Worm (Caenorhabditis elegans) whole organism, young adult: Measurements from ENCODE around the gene F55G1.7.

Source experiments
- B0019.2 ChIP-seq: fragments of 200-800 bp; sonication (Bioruptor generic); conservative IDR thresholded peaks from 2 replicates; pipeline ENCODE4 v1.3.6; 2022; ENCODE audit warnings: missing genetic modification reagents, missing genetic modification characterization, missing compliant biosample characterization
- B0035.1 ChIP-seq: sonication (generic microtip); optimal IDR thresholded peaks from 2 replicates; lab custom pipeline; 2016; ENCODE audit warnings: missing genetic modification characterization, mild to moderate bottlenecking, missing compliant biosample characterization, missing genotype, missing genetic modification reagents
- B0261.1 ChIP-seq: sonication (generic microtip); optimal IDR thresholded peaks from 2 replicates; lab custom pipeline; 2016; ENCODE audit warnings: mild to moderate bottlenecking, missing genetic modification characterization, moderate library complexity, missing compliant biosample characterization
- F10E7.11 ChIP-seq: sonication (generic microtip); optimal IDR thresholded peaks from 2 replicates; lab custom pipeline; 2017; ENCODE audit warnings: mild to moderate bottlenecking, missing genetic modification characterization, moderate library complexity, missing compliant biosample characterization
- F22D6.2 ChIP-seq: sonication (generic microtip); optimal IDR thresholded peaks from 2 replicates; lab custom pipeline; 2016; ENCODE audit warnings: mild to moderate bottlenecking, missing genetic modification characterization, missing compliant biosample characterization
- F37B4.10 ChIP-seq: fragments of 200-800 bp; sonication (Bioruptor generic); IDR thresholded peaks from 2 replicates; pipeline ENCODE4 v1.3.6; 2022; ENCODE audit warnings: missing genetic modification characterization, missing compliant biosample characterization
- K11D2.4 ChIP-seq: fragments of 200-800 bp; sonication (Bioruptor generic); IDR thresholded peaks from 2 replicates; pipeline ENCODE4 v1.3.6; 2022; ENCODE audit warnings: missing genetic modification reagents, missing genetic modification characterization, missing compliant biosample characterization
- K12H6.12 ChIP-seq: fragments of 200-800 bp; sonication (Bioruptor generic); optimal IDR thresholded peaks from 2 replicates; lab custom pipeline; 2018; ENCODE audit warnings: mild to moderate bottlenecking, missing genetic modification characterization, missing compliant biosample characterization
- Y53F4B.3 ChIP-seq: fragments of 200-800 bp; sonication (Bioruptor generic); IDR thresholded peaks from 2 replicates; pipeline ENCODE4 v1.3.6; 2022; ENCODE audit warnings: missing genetic modification reagents, missing genetic modification characterization, missing compliant biosample characterization
- Y56A3A.18 ChIP-seq: fragments of 200-800 bp; sonication (Bioruptor generic); IDR thresholded peaks from 2 replicates; pipeline ENCODE4 v1.3.6; 2022; ENCODE audit warnings: missing genetic modification reagents, missing genetic modification characterization, missing compliant biosample characterization
- Y67H2A.10 ChIP-seq: fragments of 200-800 bp; sonication (Bioruptor generic); conservative IDR thresholded peaks from 2 replicates; pipeline ENCODE4 v1.3.6; 2022; ENCODE audit warnings: missing genetic modification reagents, missing genetic modification characterization, missing compliant biosample characterization
- Y79H2A.3 ChIP-seq: fragments of 200-800 bp; sonication (Bioruptor generic); conservative IDR thresholded peaks from 2 replicates; pipeline ENCODE4 v1.3.6; 2022; ENCODE audit warnings: missing genetic modification reagents, missing genetic modification characterization, missing compliant biosample characterization
- akir-1 ChIP-seq: fragments of 200-800 bp; sonication (Bioruptor generic); optimal IDR thresholded peaks from 2 replicates; lab custom pipeline; 2018; ENCODE audit warnings: mild to moderate bottlenecking, missing genetic modification characterization, moderate library complexity, missing compliant biosample characterization
- ama-1 ChIP-seq, 3 experiments: fragments of 150-350 bp in 1 of 3; sonication (generic microtip) in 2 of 3; optimal IDR thresholded peaks; 2 replicates each; lab custom pipeline; 2014 to 2018; ENCODE audit warnings: missing biosample characterization in 2 of 3, missing genetic modification characterization in 2 of 3, missing genetic modification reagents in 2 of 3
- aptf-2 ChIP-seq: fragments of 200-800 bp; sonication (Bioruptor generic); conservative IDR thresholded peaks from 2 replicates; pipeline ENCODE4 v1.3.6; 2022; ENCODE audit warnings: missing genetic modification reagents, missing genetic modification characterization, missing compliant biosample characterization
- aptf-3 ChIP-seq: fragments of 200-800 bp; sonication (Bioruptor generic); IDR thresholded peaks from 2 replicates; pipeline ENCODE4 v1.3.6; 2022; ENCODE audit warnings: missing genetic modification characterization, missing compliant biosample characterization
- athp-1 ChIP-seq: sonication (generic microtip); optimal IDR thresholded peaks from 2 replicates; lab custom pipeline; 2017; ENCODE audit warnings: mild to moderate bottlenecking, missing genetic modification characterization, missing compliant biosample characterization
- attf-6 ChIP-seq: fragments of 200-800 bp; sonication (Bioruptor generic); IDR thresholded peaks from 2 replicates; pipeline ENCODE4 v1.3.6; 2022; ENCODE audit warnings: missing genetic modification reagents, missing genetic modification characterization, missing compliant biosample characterization
- bed-1 ChIP-seq: fragments of 200-800 bp; sonication (Bioruptor generic); IDR thresholded peaks from 2 replicates; pipeline ENCODE4 v1.3.6; 2022; ENCODE audit warnings: missing genetic modification reagents, missing genetic modification characterization, missing compliant biosample characterization
- ccch-3 ChIP-seq: fragments of 200-800 bp; sonication (Bioruptor generic); optimal IDR thresholded peaks from 2 replicates; lab custom pipeline; 2018; ENCODE audit warnings: mild to moderate bottlenecking, missing genetic modification characterization, missing compliant biosample characterization
- cebp-2 ChIP-seq: fragments of 200-800 bp; sonication (Bioruptor generic); IDR thresholded peaks from 2 replicates; pipeline ENCODE4 v1.3.6; 2022; ENCODE audit warnings: missing genetic modification characterization, missing compliant biosample characterization
- ceh-40 ChIP-seq: fragments of 200-800 bp; sonication (Bioruptor generic); IDR thresholded peaks from 2 replicates; pipeline ENCODE4 v1.3.6; 2022; ENCODE audit warnings: missing genetic modification characterization, missing compliant biosample characterization
- egl-18 ChIP-seq: fragments of 200-800 bp; sonication (Bioruptor generic); IDR thresholded peaks from 2 replicates; pipeline ENCODE4 v1.3.6; 2022; ENCODE audit warnings: missing genetic modification reagents, missing genetic modification characterization, missing compliant biosample characterization
- ekl-4 ChIP-seq: fragments of 200-800 bp; sonication (Bioruptor generic); IDR thresholded peaks from 2 replicates; pipeline ENCODE4 v1.3.6; 2022; ENCODE audit warnings: missing genetic modification reagents, missing genetic modification characterization, missing compliant biosample characterization
- him-1 ChIP-seq: sonication (generic microtip); optimal IDR thresholded peaks from 2 replicates; lab custom pipeline; 2016; ENCODE audit warnings: missing genotype, missing genetic modification reagents, missing genetic modification characterization, missing compliant biosample characterization
- hmg-20 ChIP-seq: fragments of 200-800 bp; sonication (Bioruptor generic); IDR thresholded peaks from 2 replicates; pipeline ENCODE4 v1.3.6; 2022; ENCODE audit warnings: missing genetic modification reagents, missing genetic modification characterization, missing compliant biosample characterization
- let-526 ChIP-seq: fragments of 200-800 bp; sonication (Bioruptor generic); IDR thresholded peaks from 2 replicates; pipeline ENCODE4 v1.3.6; 2022; ENCODE audit warnings: missing genetic modification reagents, missing genetic modification characterization, missing compliant biosample characterization
- let-607 ChIP-seq, 2 experiments: fragments of 200-800 bp in 1 of 2; sonication (Bioruptor generic) in 1 of 2; sonication (generic microtip) in 1 of 2; optimal IDR thresholded peaks; 2 replicates each; lab custom pipeline; 2016 to 2018; ENCODE audit warnings: mild to moderate bottlenecking in 2 of 2, missing compliant biosample characterization in 2 of 2, missing genetic modification characterization in 2 of 2, moderate library complexity in 2 of 2, missing genotype in 1 of 2
- lir-1 ChIP-seq: fragments of 200-800 bp; sonication (Bioruptor generic); conservative IDR thresholded peaks from 2 replicates; pipeline ENCODE4 v1.3.6; 2022; ENCODE audit warnings: missing genetic modification reagents, missing genetic modification characterization, missing compliant biosample characterization
- lsl-1 ChIP-seq: fragments of 200-800 bp; sonication (Bioruptor generic); optimal IDR thresholded peaks from 2 replicates; lab custom pipeline; 2018; ENCODE audit warnings: mild to moderate bottlenecking, missing genetic modification characterization, moderate library complexity, missing compliant biosample characterization
- madf-3 ChIP-seq: fragments of 200-800 bp; sonication (Bioruptor generic); IDR thresholded peaks from 2 replicates; pipeline ENCODE4 v1.3.6; 2022; ENCODE audit warnings: missing genetic modification reagents, missing genetic modification characterization, missing compliant biosample characterization
- mcd-1 ChIP-seq: fragments of 200-800 bp; sonication (Bioruptor generic); IDR thresholded peaks from 2 replicates; pipeline ENCODE4 v1.3.6; 2022; ENCODE audit warnings: missing genetic modification reagents, missing genetic modification characterization, missing compliant biosample characterization
- mes-4 ChIP-seq: sonication (generic microtip); optimal IDR thresholded peaks from 2 replicates; lab custom pipeline; 2016; ENCODE audit warnings: missing genotype, missing genetic modification characterization, missing compliant biosample characterization
- nfya-2 ChIP-seq: fragments of 200-800 bp; sonication (Bioruptor generic); IDR thresholded peaks from 2 replicates; pipeline ENCODE4 v1.3.6; 2022; ENCODE audit warnings: missing genetic modification reagents, missing genetic modification characterization, missing compliant biosample characterization
- nhr-120 ChIP-seq: fragments of 200-800 bp; sonication (Bioruptor generic); IDR thresholded peaks from 2 replicates; pipeline ENCODE4 v1.3.6; 2022; ENCODE audit warnings: missing genetic modification characterization, missing compliant biosample characterization
- nhr-179 ChIP-seq: sonication (generic microtip); optimal IDR thresholded peaks from 2 replicates; lab custom pipeline; 2016; ENCODE audit warnings: mild to moderate bottlenecking, missing genetic modification characterization, missing compliant biosample characterization
- nhr-80 ChIP-seq: sonication (generic microtip); optimal IDR thresholded peaks from 2 replicates; lab custom pipeline; 2016; ENCODE audit warnings: missing genetic modification characterization, missing compliant biosample characterization
- pha-4 ChIP-seq: fragments of 150-350 bp; sonication (generic microtip); optimal IDR thresholded peaks from 2 replicates; lab custom pipeline; 2014; ENCODE audit warnings: missing biosample characterization, missing genetic modification reagents, missing genetic modification characterization
- rcor-1 ChIP-seq: fragments of 200-800 bp; sonication (Bioruptor generic); IDR thresholded peaks from 2 replicates; pipeline ENCODE4 v1.3.6; 2022; ENCODE audit warnings: missing genetic modification reagents, missing genetic modification characterization, missing compliant biosample characterization
- rec-8 ChIP-seq, 2 experiments: sonication (generic microtip); optimal IDR thresholded peaks; 2 replicates each; lab custom pipeline; 2016; ENCODE audit warnings: mild to moderate bottlenecking in 2 of 2, missing genetic modification characterization in 2 of 2, missing genetic modification reagents in 2 of 2, missing genotype in 2 of 2, missing biosample characterization in 1 of 2, missing compliant biosample characterization in 1 of 2, moderate library complexity in 1 of 2
- repo-1 ChIP-seq: sonication (generic microtip); optimal IDR thresholded peaks from 2 replicates; lab custom pipeline; 2017; ENCODE audit warnings: mild to moderate bottlenecking, missing genetic modification characterization, missing compliant biosample characterization
- sptf-2 ChIP-seq: fragments of 200-800 bp; sonication (Bioruptor generic); optimal IDR thresholded peaks from 2 replicates; lab custom pipeline; 2018; ENCODE audit warnings: mild to moderate bottlenecking, missing genetic modification characterization, missing compliant biosample characterization
- tbp1 ChIP-seq: fragments of 200-800 bp; sonication (Bioruptor generic); optimal IDR thresholded peaks from 2 replicates; lab custom pipeline; 2018; ENCODE audit warnings: mild to moderate bottlenecking, missing genetic modification characterization, missing compliant biosample characterization
- tbx-9 ChIP-seq: sonication (generic microtip); optimal IDR thresholded peaks from 2 replicates; lab custom pipeline; 2016; ENCODE audit warnings: borderline replicate concordance, missing genetic modification characterization, inconsistent platforms, missing compliant biosample characterization
- unc-130 ChIP-seq: sonication (generic microtip); optimal IDR thresholded peaks from 2 replicates; lab custom pipeline; 2016; ENCODE audit warnings: missing genetic modification reagents, missing genetic modification characterization, missing compliant biosample characterization
- zim-3 ChIP-seq: sonication (generic microtip); optimal IDR thresholded peaks from 2 replicates; lab custom pipeline; 2017; ENCODE audit warnings: mild to moderate bottlenecking, missing genetic modification characterization, moderate library complexity, missing compliant biosample characterization
- ztf-28 ChIP-seq: fragments of 200-800 bp; sonication (Bioruptor generic); IDR thresholded peaks from 2 replicates; pipeline ENCODE4 v1.3.6; 2022; ENCODE audit warnings: missing genetic modification reagents, missing genetic modification characterization, missing compliant biosample characterization

The F55G1.7 gene

ce11 chrIV:7505866-7506488 lies 36.3 kb upstream of the F55G1.7 start (continued):
- TF ChIP-seq bed-1 (no peak), ceh-40 (GFP tag; lab: Robert Waterston, UW) (no peak), F10E7.11 (tag; lab: Kevin White, UChicago) (peak; percentile 36), tbp1 (GFP tag; lab: Kevin White, UChicago) (peak; percentile 39), let-607 (tag; optimal IDR thresholded peaks at IDR 0.05; lab: Kevin White, UChicago) (no peak), Y79H2A.3 (GFP tag; lab: Robert Waterston, UW) (0 out of 2 replicates have a peak, but pooled peaks have one; percentile 46), rcor-1 (GFP tag; lab: Robert Waterston, UW) (peak; percentile 24), sptf-2 (GFP tag; lab: Kevin White, UChicago) (no peak), hmg-20 (GFP tag; lab: Robert Waterston, UW) (no peak), K12H6.12 (tag; lab: Kevin White, UChicago) (no peak), Y67H2A.10 (no peak), B0035.1 (tag; lab: Kevin White, UChicago) (peak; percentile 10), him-1 (tag; lab: Kevin White, UChicago) (peak; percentile 3), B0019.2 (GFP tag; lab: Robert Waterston, UW) (no peak), akir-1 (GFP tag; lab: Kevin White, UChicago) (no peak), attf-6 (GFP tag; lab: Robert Waterston, UW) (peak; percentile 50), nhr-120 (GFP tag; lab: Robert Waterston, UW) (no peak), K11D2.4 (GFP tag; lab: Robert Waterston, UW) (no peak), zim-3 (no peak), Y56A3A.18 (0 out of 2 replicates have a peak, but pooled peaks have one; percentile 21), nfya-2 (GFP tag; lab: Robert Waterston, UW) (no peak), unc-130 (GFP tag; lab: Kevin White, UChicago) (peak; percentile 20), ekl-4 (GFP tag; lab: Robert Waterston, UW) (no peak; the same call in none of the 2 replicates), egl-18 (no peak), B0261.1 (tag; lab: Kevin White, UChicago) (no peak), nhr-80 (tag; lab: Kevin White, UChicago) (no peak), pha-4 (tag; lab: Kevin White, UChicago) (peak; percentile 36), tbx-9 (tag; lab: Kevin White, UChicago) (no peak), F37B4.10 (GFP tag; lab: Robert Waterston, UW) (no peak), mcd-1 (GFP tag; lab: Robert Waterston, UW) (no peak; the same call in none of the 2 replicates), let-526 (peak; percentile 19; the same call in 1 of the 2 replicates), athp-1 (tag; lab: Kevin White, UChicago) (peak; percentile 52), aptf-2 (GFP tag; lab: Robert Waterston, UW) (no peak), lir-1 (peak; percentile 19; the same call in 1 of the 2 replicates), ama-1 (optimal IDR thresholded peaks at IDR 0.05; lab: Kevin White, UChicago) (peak; percentile 93), ama-1 (GFP tag; optimal IDR thresholded peaks at IDR 0.05; lab: Kevin White, UChicago) (peak; percentile 54 to 70), ccch-3 (no peak), repo-1 (tag; lab: Kevin White, UChicago) (peak; percentile 88), ztf-28 (no peak), nhr-179 (no peak), rec-8 (tag; optimal IDR thresholded peaks at IDR 0.05; lab: Kevin White, UChicago) (peak in 1 of 2 experiments; percentile 18), madf-3 (peak; percentile 81; the same call in 1 of the 2 replicates), aptf-3 (GFP tag; lab: Robert Waterston, UW) (no peak), cebp-2 (peak; percentile 79; the same call in 1 of the 2 replicates), F22D6.2 (tag; lab: Kevin White, UChicago) (no peak), lsl-1 (peak; percentile 11), Y53F4B.3 (GFP tag; lab: Robert Waterston, UW) (no peak), mes-4 (peak; percentile 15)
